Worm (Caenorhabditis elegans): ENCODE measurements around the gene cam-1.

Gene cam-1

DNA sequence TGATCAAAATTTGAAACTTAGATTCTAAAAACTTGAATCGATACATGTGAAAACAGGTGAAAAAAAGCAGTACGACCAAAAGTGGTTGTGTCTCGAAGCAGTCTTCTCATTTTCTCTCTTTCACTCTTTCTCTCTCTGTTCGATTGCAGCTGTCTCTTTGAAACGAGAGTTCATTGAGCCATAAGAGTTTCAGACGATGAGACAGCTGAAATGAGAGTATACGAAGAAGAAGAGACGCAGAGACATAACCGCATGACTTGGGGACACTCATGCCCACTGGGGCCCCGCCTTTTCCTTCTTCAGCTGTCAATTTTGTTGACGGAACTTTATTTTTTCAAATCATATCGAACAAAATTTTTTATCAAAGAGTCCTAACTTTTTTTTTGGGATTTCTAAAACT lies 36.1 kb downstream of the cam-1 start (continued):
- TF ChIP-seq die-1 (tag; optimal IDR thresholded peaks at IDR 0.05) (no peak), efl-1 (GFP tag; optimal IDR thresholded peaks at IDR 0.05) (no peak), lsl-1 (GFP tag; optimal IDR thresholded peaks at IDR 0.05) (no peak), snpc-3.4 (tag; optimal IDR thresholded peaks at IDR 0.05) (no peak), ceh-40 (GFP tag; IDR thresholded peaks at IDR 0.05) (no peak), F39B2.1 (GFP tag; IDR thresholded peaks at IDR 0.05) (no peak), rec-8 (tag; optimal IDR thresholded peaks at IDR 0.05) (no peak), him-1 (tag; optimal IDR thresholded peaks at IDR 0.05) (no peak), B0035.1 (tag; optimal IDR thresholded peaks at IDR 0.05) (no peak), T26A5.8 (tag; optimal IDR thresholded peaks at IDR 0.05) (no peak), F49E8.2 (tag; optimal IDR thresholded peaks at IDR 0.05; ENCODE audit: insufficient read depth) (no peak), F33H1.4 (GFP tag; IDR thresholded peaks at IDR 0.05) (no peak), cebp-1 (GFP tag; IDR thresholded peaks at IDR 0.05) (no peak), cebp-1 (tag; optimal IDR thresholded peaks at IDR 0.05) (peak; percentile 78), bed-2 (GFP tag; IDR thresholded peaks at IDR 0.05) (no peak), tbp1 (GFP tag; optimal IDR thresholded peaks at IDR 0.05) (peak; percentile 48), F37B4.10 (GFP tag; IDR thresholded peaks at IDR 0.05) (0 out of 2 replicates have a peak, but pooled peaks have one; percentile 68), tlf-1 (GFP tag; optimal IDR thresholded peaks at IDR 0.05) (peak; percentile 40), nfya-1 (tag; optimal IDR thresholded peaks at IDR 0.05; ENCODE audit: borderline replicate concordance, insufficient read depth) (no peak), unc-130 (GFP tag; optimal IDR thresholded peaks at IDR 0.05) (no peak), hsf-1 (GFP tag; IDR thresholded peaks at IDR 0.05) (no peak), madf-6 (GFP tag; IDR thresholded peaks at IDR 0.05) (no peak), snpc-4 (GFP tag; optimal IDR thresholded peaks at IDR 0.05) (no peak), snpc-4 (tag; optimal IDR thresholded peaks at IDR 0.05) (peak in 1 of 4 experiments; percentile 48), pha-4 (tag; optimal IDR thresholded peaks at IDR 0.05) (peak; percentile 37), ceh-100 (GFP tag; IDR thresholded peaks at IDR 0.05) (no peak), snpc-1.3 (tag; optimal IDR thresholded peaks at IDR 0.05; ENCODE audit: insufficient read depth) (no peak), F55B11.4 (tag; optimal IDR thresholded peaks at IDR 0.05; ENCODE audit: borderline replicate concordance, insufficient read depth) (no peak), K11D2.4 (GFP tag; IDR thresholded peaks at IDR 0.05) (peak; percentile 70; the same call in 1 of the 2 replicates), attf-6 (GFP tag; IDR thresholded peaks at IDR 0.05) (no peak), somi-1 (GFP tag; optimal IDR thresholded peaks at IDR 0.05) (peak; percentile 75), K12H6.12 (tag; optimal IDR thresholded peaks at IDR 0.05) (peak; percentile 61), mes-4 (tag; optimal IDR thresholded peaks at IDR 0.05) (no peak), ceh-27 (GFP tag; optimal IDR thresholded peaks at IDR 0.05) (peak; percentile 67), nhr-80 (tag; optimal IDR thresholded peaks at IDR 0.05) (peak; percentile 81), nhr-179 (tag; optimal IDR thresholded peaks at IDR 0.05) (no peak), egrh-3 (GFP tag; IDR thresholded peaks at IDR 0.05) (no peak)

DNA sequence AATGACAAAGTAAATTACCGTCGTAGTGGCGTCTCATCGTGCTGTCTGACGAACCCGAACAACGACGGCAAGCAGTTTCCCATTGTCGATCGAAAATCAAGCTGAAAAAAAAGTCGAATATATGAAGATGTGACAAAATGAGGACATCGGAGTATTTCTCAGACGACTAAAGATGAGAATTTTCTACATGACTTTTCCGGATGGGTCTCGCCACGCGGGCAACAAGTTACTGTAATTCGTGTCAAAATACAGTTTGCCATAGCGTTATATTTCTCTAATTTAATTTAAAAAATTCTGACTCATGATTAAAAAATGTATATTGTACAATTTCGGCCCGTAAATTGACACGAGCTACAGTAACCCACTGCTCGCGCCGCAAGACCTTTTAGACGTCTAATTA lies 37.2 kb downstream of the cam-1 start, which contains the start of gene C01G6.4:
TSS of gene C01G6.4 (minus strand) at position 101 of the 400 bp plus-strand sequence.
- TF ChIP-seq ccch-3 (GFP tag; optimal IDR thresholded peaks at IDR 0.05) = no peak
- no peak for TF ChIP-seq ceh-40 (GFP tag; IDR thresholded peaks at IDR 0.05)
- no peak for TF ChIP-seq die-1 (tag; optimal IDR thresholded peaks at IDR 0.05)
- TF ChIP-seq B0261.1 (tag; optimal IDR thresholded peaks at IDR 0.05) = no peak
- TF ChIP-seq nhr-179 (tag; optimal IDR thresholded peaks at IDR 0.05) = no peak
- no peak for TF ChIP-seq nhr-90 (tag; optimal IDR thresholded peaks at IDR 0.05)
- no peak for TF ChIP-seq lag-1 (GFP tag; IDR thresholded peaks at IDR 0.05)
- no peak for TF ChIP-seq F37B4.10 (GFP tag; IDR thresholded peaks at IDR 0.05)

All from whole organism, young adult.